Fruit fly (Drosophila melanogaster): Measurements from ENCODE around the gene viaf.

The viaf gene

DNA sequence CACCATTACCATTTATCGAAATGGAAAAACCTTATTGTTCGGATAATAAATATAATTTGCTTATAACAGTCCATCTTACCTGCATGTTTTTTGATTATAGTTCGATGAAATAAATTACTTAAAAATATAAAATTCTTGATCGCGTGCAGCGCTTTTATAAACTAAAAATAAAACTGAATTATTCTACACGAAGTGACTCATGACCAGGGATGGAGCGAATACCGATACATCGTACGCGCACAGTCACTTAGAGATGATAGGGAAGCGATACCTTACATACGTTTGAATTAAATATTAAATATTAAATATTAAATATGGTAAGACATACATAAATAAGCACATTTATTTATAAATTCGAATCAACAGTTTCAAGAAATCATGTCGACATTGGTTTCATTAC lies at the start of gene viaf (continued):
- TF ChIP-seq kay (GFP tag; optimal IDR thresholded peaks at IDR 0.05) = peak; percentile 99
- TF ChIP-seq Kr (GFP tag; optimal IDR thresholded peaks at IDR 0.05) = no peak
- TF ChIP-seq odd (GFP tag; optimal IDR thresholded peaks at IDR 0.05) = no peak
- no peak for TF ChIP-seq CG16863 (GFP tag; optimal IDR thresholded peaks at IDR 0.05)
- no peak for TF ChIP-seq CG12236 (GFP tag; optimal IDR thresholded peaks at IDR 0.05)
- TF ChIP-seq CG15269 (tag; optimal IDR thresholded peaks at IDR 0.05) = no peak
- TF ChIP-seq Lpt (GFP tag; optimal IDR thresholded peaks at IDR 0.05) = no peak
- TF ChIP-seq CG11085 (GFP tag; IDR thresholded peaks at IDR 0.05) = no peak
- no peak for TF ChIP-seq D19B (GFP tag; optimal IDR thresholded peaks at IDR 0.05)
- no peak; the same call in 1 of the 2 replicates for TF ChIP-seq CG31441 (GFP tag; IDR thresholded peaks at IDR 0.05)
- no peak for TF ChIP-seq peb (GFP tag; IDR thresholded peaks at IDR 0.05)
- no peak for TF ChIP-seq Abd-B (GFP tag; optimal IDR thresholded peaks at IDR 0.05)
- no peak for TF ChIP-seq CG6689 (GFP tag; IDR thresholded peaks at IDR 0.05)
- TF ChIP-seq jumu (GFP tag; optimal IDR thresholded peaks at IDR 0.05) = no peak
- TF ChIP-seq dmrt11E (tag; optimal IDR thresholded peaks at IDR 0.05) = peak; percentile 55
- TF ChIP-seq ERR (GFP tag; optimal IDR thresholded peaks at IDR 0.05) = no peak
- TF ChIP-seq CG3163 (GFP tag; optimal IDR thresholded peaks at IDR 0.05) = no peak
- no peak for TF ChIP-seq CG1832 (GFP tag; optimal IDR thresholded peaks at IDR 0.05)
- TF ChIP-seq CG7271 (tag; optimal IDR thresholded peaks at IDR 0.05) = peak; percentile 14
- TF ChIP-seq CG2129 (GFP tag; IDR thresholded peaks at IDR 0.05; ENCODE audit: partially characterized antibody) = peak; percentile 78
- no peak for TF ChIP-seq esg (GFP tag; conservative IDR thresholded peaks at IDR 0.05)
- TF ChIP-seq Gsc (GFP tag; IDR thresholded peaks at IDR 0.05) = no peak
- peak; percentile 2 for TF ChIP-seq luna (GFP tag; optimal IDR thresholded peaks at IDR 0.05)
- TF ChIP-seq CG4360 (GFP tag; IDR thresholded peaks at IDR 0.05) = no peak
- TF ChIP-seq CG4820 (GFP tag; optimal IDR thresholded peaks at IDR 0.05) = peak; percentile 4
- TF ChIP-seq CG8281 (tag; optimal IDR thresholded peaks at IDR 0.05) = no peak
- TF ChIP-seq CG6254 (GFP tag; optimal IDR thresholded peaks at IDR 0.05) = no peak
- no peak for TF ChIP-seq h (optimal IDR thresholded peaks at IDR 0.05)
- no peak for TF ChIP-seq CG6175 (GFP tag; IDR thresholded peaks at IDR 0.05)
- TF ChIP-seq CG11093 (GFP tag; IDR thresholded peaks at IDR 0.05) = no peak
- peak; percentile 6 for TF ChIP-seq NC2β (GFP tag; optimal IDR thresholded peaks at IDR 0.05)
- no peak for TF ChIP-seq CG1792 (GFP tag; optimal IDR thresholded peaks at IDR 0.05)
- TF ChIP-seq ewg (GFP tag; optimal IDR thresholded peaks at IDR 0.05) = no peak
- no peak for TF ChIP-seq fd64A (GFP tag; optimal IDR thresholded peaks at IDR 0.05)
- TF ChIP-seq Blimp-1 (GFP tag; optimal IDR thresholded peaks at IDR 0.05) = no peak
- peak; percentile 58 for TF ChIP-seq CG2116 (GFP tag; optimal IDR thresholded peaks at IDR 0.05)
- TF ChIP-seq ssp (GFP tag; IDR thresholded peaks at IDR 0.05) = no peak
- TF ChIP-seq CG6813 (GFP tag; optimal IDR thresholded peaks at IDR 0.05) = no peak
- TF ChIP-seq dimm (GFP tag; IDR thresholded peaks at IDR 0.05) = no peak
- no peak for TF ChIP-seq bsh (GFP tag; optimal IDR thresholded peaks at IDR 0.05)
- no peak for TF ChIP-seq CG18619 (GFP tag; optimal IDR thresholded peaks at IDR 0.05)
- TF ChIP-seq ATbp (GFP tag; optimal IDR thresholded peaks at IDR 0.05) = no peak
- TF ChIP-seq CG1529 (GFP tag; optimal IDR thresholded peaks at IDR 0.05) = no peak
- TF ChIP-seq Aef1 (GFP tag; IDR thresholded peaks at IDR 0.05) = peak; percentile 32; the same call in 1 of the 3 replicates
- no peak for TF ChIP-seq Side (GFP tag; optimal IDR thresholded peaks at IDR 0.05)
- no peak for TF ChIP-seq fru (optimal IDR thresholded peaks at IDR 0.05)
- TF ChIP-seq Hmr (GFP tag; optimal IDR thresholded peaks at IDR 0.05) = no peak
- TF ChIP-seq ind (GFP tag; optimal IDR thresholded peaks at IDR 0.05) = peak; percentile 57
- no peak for TF ChIP-seq CG18262 (tag; optimal IDR thresholded peaks at IDR 0.05)
- peak; percentile 57; the same call in 2 of the 3 replicates for TF ChIP-seq dysf (GFP tag; IDR thresholded peaks at IDR 0.05)
- TF ChIP-seq tio (GFP tag; optimal IDR thresholded peaks at IDR 0.05) = no peak
- TF ChIP-seq zf30C (GFP tag; optimal IDR thresholded peaks at IDR 0.05) = no peak
- TF ChIP-seq Mes4 (GFP tag; optimal IDR thresholded peaks at IDR 0.05) = no peak

Measured in whole organism, embryonic.